Worm (Caenorhabditis elegans) whole organism, L1 larva: Measurements from ENCODE around the gene T16H12.3.

Experiments used
- Y116A8C.19 ChIP-seq: sonication (generic microtip); optimal IDR thresholded peaks from 2 replicates; lab custom pipeline; 2016; ENCODE audit warnings: missing compliant biosample characterization, missing genetic modification characterization, borderline replicate concordance
- egl-27 ChIP-seq, 2 experiments: fragments of 150-350 bp in 1 of 2; sonication (generic microtip); optimal IDR thresholded peaks; 3 replicates each; lab custom pipeline; 2017 to 2018; ENCODE audit warnings: missing biosample characterization in 2 of 2, missing genetic modification characterization in 2 of 2, missing genetic modification reagents in 2 of 2
- elt-2 ChIP-seq: sonication (generic microtip); optimal IDR thresholded peaks from 2 replicates; lab custom pipeline; 2016; ENCODE audit warnings: missing genetic modification characterization, mild to moderate bottlenecking, inconsistent platforms, missing compliant biosample characterization, missing genetic modification reagents
- hlh-17 ChIP-seq: fragments of 200-800 bp; sonication (Bioruptor generic); optimal IDR thresholded peaks from 2 replicates; lab custom pipeline; 2018; ENCODE audit warnings: missing genetic modification characterization, mild to moderate bottlenecking, missing compliant biosample characterization, moderate library complexity, borderline replicate concordance
- nhr-237 ChIP-seq: fragments of 150-350 bp; optimal IDR thresholded peaks from 2 replicates; lab custom pipeline; 2014; ENCODE audit warnings: missing biosample characterization, missing genetic modification characterization
- nhr-84 ChIP-seq: sonication (generic microtip); optimal IDR thresholded peaks from 2 replicates; lab custom pipeline; 2017; ENCODE audit warnings: missing biosample characterization, missing genetic modification characterization
- snpc-4 ChIP-seq: fragments of 150-350 bp; optimal IDR thresholded peaks from 2 replicates; lab custom pipeline; 2014; ENCODE audit warnings: missing biosample characterization, missing genetic modification characterization
- sptf-1 ChIP-seq: fragments of 150-350 bp; optimal IDR thresholded peaks from 2 replicates; lab custom pipeline; 2014; ENCODE audit warnings: missing biosample characterization, missing genetic modification characterization
- unc-62 ChIP-seq: fragments of 150-350 bp; optimal IDR thresholded peaks from 2 replicates; lab custom pipeline; 2014; ENCODE audit warnings: missing biosample characterization, missing genetic modification reagents, missing genetic modification characterization
- ztf-11 ChIP-seq, 2 experiments: sonication (generic microtip); optimal IDR thresholded peaks; 2 replicates each; lab custom pipeline; 2016 to 2017; ENCODE audit warnings: missing genetic modification characterization in 2 of 2, missing biosample characterization in 1 of 2, missing compliant biosample characterization in 1 of 2

ce11 chrIII:10126375-10126774, 43.3 kb upstream of the T16H12.3 start:
- TF ChIP-seq Y116A8C.19 (tag; lab: Kevin White, UChicago) (no peak), sptf-1 (tag; lab: Kevin White, UChicago) (no peak), snpc-4 (tag; lab: Kevin White, UChicago) (no peak), elt-2 (tag; lab: Kevin White, UChicago) (no peak), hlh-17 (GFP tag; lab: Kevin White, UChicago) (no peak), nhr-84 (tag; lab: Kevin White, UChicago) (no peak), unc-62 (GFP tag; lab: Kevin White, UChicago) (no peak), nhr-237 (tag; lab: Kevin White, UChicago) (no peak), egl-27 (tag; optimal IDR thresholded peaks at IDR 0.05; lab: Kevin White, UChicago) (no peak), ztf-11 (tag; optimal IDR thresholded peaks at IDR 0.05; lab: Kevin White, UChicago) (no peak)
